Worm (Caenorhabditis elegans): ENCODE data around the gene nhr-25.

nhr-25 gene

ce11 chrX:12981393-12981792, 26.9 kb upstream of the nhr-25 start, which contains the start of gene scav-4 (continued):
- TF ChIP-seq daf-16 (GFP tag; optimal IDR thresholded peaks at IDR 0.05), result no peak
- TF ChIP-seq daf-16 (tag; optimal IDR thresholded peaks at IDR 0.05), result peak; percentile 94
- TF ChIP-seq lin-15B (tag; optimal IDR thresholded peaks at IDR 0.05), result no peak
- no peak for TF ChIP-seq nhr-77 (tag; optimal IDR thresholded peaks at IDR 0.05)
- TF ChIP-seq duxl-1 (tag; optimal IDR thresholded peaks at IDR 0.05; ENCODE audit: poor library complexity), result no peak
- TF ChIP-seq nhr-6 (tag; optimal IDR thresholded peaks at IDR 0.05), result no peak
- no peak for TF ChIP-seq snpc-4 (tag; optimal IDR thresholded peaks at IDR 0.05)

DNA sequence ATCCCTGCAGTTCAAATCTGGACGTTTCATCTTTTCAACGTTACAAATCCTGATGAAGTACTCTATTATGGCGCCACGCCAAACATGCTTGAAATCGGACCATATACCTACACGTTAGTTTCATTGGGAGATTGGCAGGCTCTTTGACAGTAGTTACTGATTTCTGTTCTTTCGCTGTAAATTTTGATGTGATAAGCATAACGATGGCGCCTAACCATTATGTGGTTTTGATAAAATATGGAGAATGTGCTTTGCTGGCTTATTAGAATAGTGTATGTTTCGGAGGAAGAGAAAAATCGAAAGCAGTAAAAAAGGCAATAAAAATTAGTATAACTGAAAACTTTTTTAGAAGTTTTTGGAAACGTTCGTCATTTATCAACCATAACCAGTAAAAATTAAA, 25.6 kb upstream of the nhr-25 start:
- no peak for TF ChIP-seq nhr-102 (tag; optimal IDR thresholded peaks at IDR 0.05)
- TF ChIP-seq dmd-6 (GFP tag; IDR thresholded peaks at IDR 0.05), result peak; percentile 87
- no peak for TF ChIP-seq set-16 (GFP tag; IDR thresholded peaks at IDR 0.05)
- TF ChIP-seq ztf-11 (tag; optimal IDR thresholded peaks at IDR 0.05), result no peak
- no peak for TF ChIP-seq rbr-2 (tag; optimal IDR thresholded peaks at IDR 0.05)
- TF ChIP-seq aha-1 (tag), result no peak
- no peak for TF ChIP-seq madf-9 (GFP tag; conservative IDR thresholded peaks at IDR 0.05)
- TF ChIP-seq spr-1 (tag; optimal IDR thresholded peaks at IDR 0.05), result no peak
- no peak for TF ChIP-seq zfp-2 (tag; optimal IDR thresholded peaks at IDR 0.05)
- no peak for TF ChIP-seq jun-1 (tag; optimal IDR thresholded peaks at IDR 0.05)
- TF ChIP-seq php-3 (GFP tag; IDR thresholded peaks at IDR 0.05), result peak; percentile 56; the same call in 1 of the 2 replicates
- no peak for TF ChIP-seq egl-43 (GFP tag; IDR thresholded peaks at IDR 0.05)
- TF ChIP-seq ceh-20 (GFP tag; IDR thresholded peaks at IDR 0.05), result no peak
- TF ChIP-seq ceh-32 (tag; optimal IDR thresholded peaks at IDR 0.05; ENCODE audit: poor library complexity), result no peak
- no peak for TF ChIP-seq aly-2 (tag; optimal IDR thresholded peaks at IDR 0.05)
- no peak for TF ChIP-seq nhr-111 (GFP tag; optimal IDR thresholded peaks at IDR 0.05)
- no peak for TF ChIP-seq dmd-8 (GFP tag; IDR thresholded peaks at IDR 0.05)
- TF ChIP-seq daf-8 (GFP tag; IDR thresholded peaks at IDR 0.05), result no peak
- TF ChIP-seq ces-1 (GFP tag; optimal IDR thresholded peaks at IDR 0.05), result no peak
- no peak for TF ChIP-seq nhr-77 (tag; optimal IDR thresholded peaks at IDR 0.05)
- TF ChIP-seq ZK337.2 (GFP tag; IDR thresholded peaks at IDR 0.05), result no peak
- no peak for TF ChIP-seq F37D6.2 (tag; optimal IDR thresholded peaks at IDR 0.05)
- TF ChIP-seq hif-1 (tag; optimal IDR thresholded peaks at IDR 0.05), result no peak
- no peak for TF ChIP-seq ceh-82 (tag; optimal IDR thresholded peaks at IDR 0.05)
- TF ChIP-seq tra-1 (GFP tag; IDR thresholded peaks at IDR 0.05), result peak; percentile 88; the same call in 1 of the 2 replicates
- TF ChIP-seq dve-1 (tag; optimal IDR thresholded peaks at IDR 0.05; ENCODE audit: insufficient read depth), result peak; percentile 53
- no peak for TF ChIP-seq R02D3.7 (tag; optimal IDR thresholded peaks at IDR 0.05)
- TF ChIP-seq lin-38 (GFP tag; IDR thresholded peaks at IDR 0.05), result 0 out of 2 replicates have a peak, but pooled peaks have one; percentile 4
- TF ChIP-seq zfp-3 (GFP tag; conservative IDR thresholded peaks at IDR 0.05), result no peak
- TF ChIP-seq nhr-10 (tag; optimal IDR thresholded peaks at IDR 0.05), result no peak
- no peak for TF ChIP-seq nhr-25 (tag; optimal IDR thresholded peaks at IDR 0.05; ENCODE audit: borderline replicate concordance, insufficient read depth)
- no peak for TF ChIP-seq lin-13 (GFP tag; optimal IDR thresholded peaks at IDR 0.05)
- TF ChIP-seq skn-1 (tag; optimal IDR thresholded peaks at IDR 0.05), result no peak
- no peak for TF ChIP-seq dmd-9 (GFP tag; IDR thresholded peaks at IDR 0.05)
- peak; percentile 56 for TF ChIP-seq hlh-11 (tag; optimal IDR thresholded peaks at IDR 0.05)
- no peak for TF ChIP-seq unc-39 (tag; optimal IDR thresholded peaks at IDR 0.05)
- no peak for TF ChIP-seq daf-16 (GFP tag; optimal IDR thresholded peaks at IDR 0.05)
- TF ChIP-seq daf-16 (tag; optimal IDR thresholded peaks at IDR 0.05), result peak; percentile 66
- no peak for TF ChIP-seq nhr-237 (tag; optimal IDR thresholded peaks at IDR 0.05)
- no peak for TF ChIP-seq Y5F2A.4 (GFP tag; optimal IDR thresholded peaks at IDR 0.05)
- TF ChIP-seq T26A8.4 (GFP tag; IDR thresholded peaks at IDR 0.05), result no peak
- no peak for TF ChIP-seq arid-1 (GFP tag; conservative IDR thresholded peaks at IDR 0.05)
- no peak for TF ChIP-seq saeg-2 (GFP tag; IDR thresholded peaks at IDR 0.05)
- TF ChIP-seq ceh-28 (tag; optimal IDR thresholded peaks at IDR 0.05), result no peak
- TF ChIP-seq nhr-28 (tag; optimal IDR thresholded peaks at IDR 0.05), result no peak
- no peak for TF ChIP-seq mxl-3 (GFP tag; optimal IDR thresholded peaks at IDR 0.05)
- TF ChIP-seq nhr-48 (tag; optimal IDR thresholded peaks at IDR 0.05), result peak; percentile 5
